Fruit fly (Drosophila melanogaster) whole organism: Measurements from ENCODE around the gene mRpL15.

Source experiments
- CG8478 ChIP-seq: fragments of >200 bp; optimal IDR thresholded peaks from 2 replicates; lab custom pipeline; 2018; ENCODE audit warnings: inconsistent platforms
- Dll ChIP-seq: fragments of >200 bp; optimal IDR thresholded peaks from 2 replicates; lab custom pipeline; 2017
- EcR ChIP-seq, 2 experiments: fragments of >200 bp; optimal IDR thresholded peaks; 2 replicates each; lab custom pipeline; 2017; ENCODE audit warnings: missing biosample characterization in 2 of 2, missing genetic modification characterization in 2 of 2, missing genetic modification reagents in 2 of 2
- pan ChIP-seq: fragments of >200 bp; optimal IDR thresholded peaks from 2 replicates; lab custom pipeline; 2017
- psq ChIP-seq: fragments of >200 bp; optimal IDR thresholded peaks from 2 replicates; lab custom pipeline; 2017
- usp ChIP-seq: fragments of >200 bp; optimal IDR thresholded peaks from 2 replicates; lab custom pipeline; 2017; ENCODE audit warnings: missing biosample characterization, missing genetic modification characterization, mixed read lengths

The mRpL15 gene

dm6 chr3L:20440902-20441429 is 5.0 kb upstream of the mRpL15 start:
- TF ChIP-seq pan (lab: Kevin White, UChicago) = no peak
- no peak for TF ChIP-seq usp (GFP tag; lab: Kevin White, UChicago)
- no peak for TF ChIP-seq CG8478 (lab: Kevin White, UChicago)
- no peak for TF ChIP-seq Dll (lab: Kevin White, UChicago)
- TF ChIP-seq EcR (GFP tag; optimal IDR thresholded peaks at IDR 0.05; lab: Kevin White, UChicago) = no peak
- no peak for TF ChIP-seq psq

dm6 chr3L:20439772-20440171 is 3.8 kb upstream of the mRpL15 start, which contains the start of gene Hpd:
Hpd (minus strand) TSS chr3L:20439872.
- TF ChIP-seq usp (GFP tag; lab: Kevin White, UChicago) = no peak
- no peak for TF ChIP-seq EcR (GFP tag; optimal IDR thresholded peaks at IDR 0.05; lab: Kevin White, UChicago)
- TF ChIP-seq psq = no peak
- no peak for TF ChIP-seq Dll (lab: Kevin White, UChicago)
- no peak for TF ChIP-seq CG8478 (lab: Kevin White, UChicago)
- TF ChIP-seq pan (lab: Kevin White, UChicago) = no peak

- TF ChIP-seq usp (GFP tag; lab: Kevin White, UChicago) (no peak), EcR (GFP tag; optimal IDR thresholded peaks at IDR 0.05; lab: Kevin White, UChicago) (no peak), psq (no peak), pan (lab: Kevin White, UChicago) (no peak), CG8478 (lab: Kevin White, UChicago) (no peak), Dll (lab: Kevin White, UChicago) (no peak)
Measured at dm6 chr3L:20432297-20432696, 3.7 kb downstream of the mRpL15 start, which contains the start of the genes Las and Psn. Las (minus strand) TSS chr3L:20432361. Psn (plus strand) TSS chr3L:20432468.

- no peak for TF ChIP-seq Dll (lab: Kevin White, UChicago)
- TF ChIP-seq EcR (GFP tag; optimal IDR thresholded peaks at IDR 0.05; lab: Kevin White, UChicago) = no peak
- no peak for TF ChIP-seq CG8478 (lab: Kevin White, UChicago)
- no peak for TF ChIP-seq pan (lab: Kevin White, UChicago)
- no peak for TF ChIP-seq psq
- TF ChIP-seq usp (GFP tag; lab: Kevin White, UChicago) = no peak
Measured at dm6 chr3L:20431619-20432018, 4.4 kb downstream of the mRpL15 start.

- TF ChIP-seq CG8478 (lab: Kevin White, UChicago) (no peak), pan (lab: Kevin White, UChicago) (no peak), EcR (GFP tag; optimal IDR thresholded peaks at IDR 0.05; lab: Kevin White, UChicago) (no peak), psq (no peak), Dll (lab: Kevin White, UChicago) (no peak), usp (GFP tag; lab: Kevin White, UChicago) (no peak)
Measured at dm6 chr3L:20430182-20430581, 5.8 kb downstream of the mRpL15 start, which contains the start of gene CG5262. CG5262 (minus strand) TSS chr3L:20430475.

- no peak for TF ChIP-seq CG8478 (lab: Kevin White, UChicago)
- TF ChIP-seq Dll (lab: Kevin White, UChicago) = no peak
- no peak for TF ChIP-seq psq
- TF ChIP-seq usp (GFP tag; lab: Kevin White, UChicago) = no peak
- TF ChIP-seq pan (lab: Kevin White, UChicago) = no peak
- no peak for TF ChIP-seq EcR (GFP tag; optimal IDR thresholded peaks at IDR 0.05; lab: Kevin White, UChicago)
Measured at dm6 chr3L:20427449-20427848, 8.6 kb downstream of the mRpL15 start, which contains the start of gene CG5274. CG5274 (minus strand) TSS chr3L:20427666.

- TF ChIP-seq usp (GFP tag; lab: Kevin White, UChicago) (no peak), Dll (lab: Kevin White, UChicago) (no peak), psq (no peak), pan (lab: Kevin White, UChicago) (no peak), CG8478 (lab: Kevin White, UChicago) (no peak), EcR (GFP tag; optimal IDR thresholded peaks at IDR 0.05; lab: Kevin White, UChicago) (no peak)
Measured at dm6 chr3L:20425888-20426287, 10.1 kb downstream of the mRpL15 start, which contains the start of gene CG5282. CG5282 (minus strand) TSS chr3L:20426071.

- TF ChIP-seq EcR (GFP tag; optimal IDR thresholded peaks at IDR 0.05; lab: Kevin White, UChicago) (no peak), psq (no peak), CG8478 (lab: Kevin White, UChicago) (no peak), usp (GFP tag; lab: Kevin White, UChicago) (no peak)
Measured at dm6 chr3L:20413304-20413703, 22.7 kb downstream of the mRpL15 start, which contains the start of gene zye. zye (plus strand) TSS chr3L:20413604.

- TF ChIP-seq usp (GFP tag; lab: Kevin White, UChicago) (no peak), EcR (GFP tag; optimal IDR thresholded peaks at IDR 0.05; lab: Kevin White, UChicago) (no peak), Dll (lab: Kevin White, UChicago) (no peak), psq (no peak), pan (lab: Kevin White, UChicago) (no peak), CG8478 (lab: Kevin White, UChicago) (no peak)
Measured at dm6 chr3L:20410780-20411179, 25.2 kb downstream of the mRpL15 start.

- TF ChIP-seq Dll (lab: Kevin White, UChicago) (no peak), EcR (GFP tag; optimal IDR thresholded peaks at IDR 0.05; lab: Kevin White, UChicago) (no peak), CG8478 (lab: Kevin White, UChicago) (no peak), pan (lab: Kevin White, UChicago) (no peak), usp (GFP tag; lab: Kevin White, UChicago) (no peak), psq (no peak)
Measured at dm6 chr3L:20410345-20410744, 25.7 kb downstream of the mRpL15 start, which contains the start of gene CG13248. CG13248 (minus strand) TSS chr3L:20410566.

- TF ChIP-seq psq = no peak
- TF ChIP-seq usp (GFP tag; lab: Kevin White, UChicago) = no peak
Measured at dm6 chr3L:20405971-20406948, 29.7 kb downstream of the mRpL15 start.
